Worm (Caenorhabditis elegans): ENCODE results near the gene C43H6.6.

The C43H6.6 gene

DNA sequence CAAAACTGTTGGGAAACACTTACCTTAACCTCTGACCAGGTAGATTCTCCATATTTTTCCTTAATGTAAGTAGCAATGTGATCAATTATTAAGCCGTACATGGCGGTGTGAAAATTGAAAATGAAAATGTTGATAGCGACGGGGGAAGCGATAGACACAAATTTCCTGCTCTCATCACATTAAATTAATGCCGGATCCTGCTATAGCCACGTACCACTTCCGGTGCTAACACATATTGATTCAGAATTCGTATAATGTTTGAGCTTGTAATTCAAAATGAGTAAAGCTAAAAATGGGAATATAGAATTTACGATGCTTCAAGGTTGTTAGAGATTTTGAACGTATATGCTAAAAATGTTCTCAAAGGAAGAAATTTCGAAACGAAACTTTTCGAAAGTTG, 32.3 kb downstream of the C43H6.6 start, which contains the start of gene gcy-31:
Gene gcy-31 (minus strand): TSS at position 101 of the 400 bp plus-strand sequence.
- TF ChIP-seq fkh-2 (tag; optimal IDR thresholded peaks at IDR 0.05) (no peak), nhr-12 (tag; optimal IDR thresholded peaks at IDR 0.05) (no peak), unc-39 (tag; optimal IDR thresholded peaks at IDR 0.05) (no peak), ceh-82 (tag; optimal IDR thresholded peaks at IDR 0.05) (no peak), ceh-28 (tag; optimal IDR thresholded peaks at IDR 0.05) (no peak)

DNA sequence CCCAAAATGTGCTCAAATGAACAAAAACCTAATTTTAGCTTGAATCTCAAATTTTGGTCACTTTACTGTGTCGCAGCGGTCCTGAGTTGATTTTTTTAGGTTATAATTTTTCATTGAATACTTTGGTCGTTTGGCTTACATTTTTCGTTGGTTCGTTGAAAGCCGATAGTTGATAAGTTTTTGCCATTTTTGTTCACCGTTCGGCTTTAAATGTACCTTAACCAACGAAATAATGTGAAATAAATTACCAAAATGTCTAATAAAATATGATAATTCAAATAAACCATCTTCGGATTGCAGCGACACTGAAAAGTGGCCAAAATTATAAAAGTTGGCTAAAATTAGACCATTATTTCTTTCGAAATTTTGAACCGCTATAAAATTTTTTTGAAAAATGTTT, 35.2 kb downstream of the C43H6.6 start:
- TF ChIP-seq nhr-23 (tag; optimal IDR thresholded peaks at IDR 0.05) (no peak), skn-1 (tag; optimal IDR thresholded peaks at IDR 0.05) (no peak), jun-1 (tag; optimal IDR thresholded peaks at IDR 0.05) (no peak), nhr-43 (tag; optimal IDR thresholded peaks at IDR 0.05; ENCODE audit: poor library complexity, severe bottlenecking) (no peak), nhr-67 (tag; optimal IDR thresholded peaks at IDR 0.05) (no peak), R02D3.7 (tag; optimal IDR thresholded peaks at IDR 0.05) (no peak), hmg-11 (tag; optimal IDR thresholded peaks at IDR 0.05) (no peak)

DNA sequence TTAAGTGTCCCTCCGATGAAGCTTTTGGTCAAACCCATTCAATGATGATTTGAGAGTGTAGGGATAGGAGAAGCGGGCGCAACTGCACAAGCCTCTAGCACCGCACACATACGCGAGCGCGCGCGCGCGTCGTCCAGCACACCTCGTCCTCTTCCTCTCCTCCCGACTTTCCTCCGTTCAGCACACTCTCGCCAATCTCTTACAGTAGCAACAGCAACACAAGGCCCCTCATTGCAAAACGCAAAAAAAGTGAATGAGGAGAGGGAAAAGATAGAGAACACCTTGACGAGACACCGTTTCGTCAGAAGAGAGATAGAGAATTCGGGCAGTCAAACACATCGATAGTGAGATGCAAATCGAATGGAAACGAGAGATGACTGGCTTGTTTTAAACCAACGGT, 37.4 kb downstream of the C43H6.6 start:
- TF ChIP-seq egl-27 (tag; optimal IDR thresholded peaks at IDR 0.05) (peak; percentile 70), nhr-11 (tag; optimal IDR thresholded peaks at IDR 0.05) (no peak), ama-1 (optimal IDR thresholded peaks at IDR 0.05) (no peak), nhr-23 (tag; optimal IDR thresholded peaks at IDR 0.05) (peak; percentile 66), R02D3.7 (tag; optimal IDR thresholded peaks at IDR 0.05) (no peak), egl-5 (tag; optimal IDR thresholded peaks at IDR 0.05) (no peak), nhr-25 (tag; optimal IDR thresholded peaks at IDR 0.05) (peak; percentile 83), nhr-77 (tag; optimal IDR thresholded peaks at IDR 0.05) (no peak), elt-1 (tag; optimal IDR thresholded peaks at IDR 0.05) (no peak), ceh-16 (tag; optimal IDR thresholded peaks at IDR 0.05) (no peak), nhr-76 (tag; optimal IDR thresholded peaks at IDR 0.05) (no peak), eor-1 (tag; optimal IDR thresholded peaks at IDR 0.05) (no peak), pqm-1 (tag; optimal IDR thresholded peaks at IDR 0.05) (peak; percentile 13), fos-1 (tag; optimal IDR thresholded peaks at IDR 0.05) (no peak), unc-39 (tag; optimal IDR thresholded peaks at IDR 0.05) (no peak), sea-2 (GFP tag; optimal IDR thresholded peaks at IDR 0.05) (no peak), ztf-4 (tag; optimal IDR thresholded peaks at IDR 0.05) (no peak), elt-3 (tag; optimal IDR thresholded peaks at IDR 0.05) (no peak), nfya-1 (tag; optimal IDR thresholded peaks at IDR 0.05; ENCODE audit: insufficient read depth) (peak; percentile 60), mdl-1 (tag; optimal IDR thresholded peaks at IDR 0.05) (no peak), ztf-11 (tag; optimal IDR thresholded peaks at IDR 0.05) (no peak), mml-1 (tag; optimal IDR thresholded peaks at IDR 0.05) (no peak), ceh-28 (tag; optimal IDR thresholded peaks at IDR 0.05) (peak; percentile 8), fkh-10 (GFP tag; optimal IDR thresholded peaks at IDR 0.05) (no peak), elt-2 (tag; optimal IDR thresholded peaks at IDR 0.05) (peak; percentile 39), nhr-43 (tag; optimal IDR thresholded peaks at IDR 0.05; ENCODE audit: poor library complexity, severe bottlenecking) (peak; percentile 13), nhr-237 (tag; optimal IDR thresholded peaks at IDR 0.05) (no peak), daf-12 (tag; optimal IDR thresholded peaks at IDR 0.05) (no peak), nhr-28 (tag; optimal IDR thresholded peaks at IDR 0.05) (no peak), hmg-11 (tag; optimal IDR thresholded peaks at IDR 0.05) (peak; percentile 69), skn-1 (tag; optimal IDR thresholded peaks at IDR 0.05) (no peak), tbx-2 (tag; optimal IDR thresholded peaks at IDR 0.05) (peak; percentile 12), unc-62 (GFP tag; optimal IDR thresholded peaks at IDR 0.05) (peak; percentile 33), nhr-12 (tag; optimal IDR thresholded peaks at IDR 0.05) (no peak), jun-1 (tag; optimal IDR thresholded peaks at IDR 0.05) (no peak), ceh-82 (tag; optimal IDR thresholded peaks at IDR 0.05) (no peak), lin-15B (tag; optimal IDR thresholded peaks at IDR 0.05) (peak; percentile 7), zag-1 (tag; optimal IDR thresholded peaks at IDR 0.05) (no peak), nhr-67 (tag; optimal IDR thresholded peaks at IDR 0.05) (no peak), fkh-2 (tag; optimal IDR thresholded peaks at IDR 0.05) (no peak), pha-4 (tag; optimal IDR thresholded peaks at IDR 0.05) (peak; percentile 91), lin-39 (tag; optimal IDR thresholded peaks at IDR 0.05) (peak; percentile 45), snpc-4 (tag; optimal IDR thresholded peaks at IDR 0.05) (peak; percentile 44), ceh-9 (tag; optimal IDR thresholded peaks at IDR 0.05) (no peak), ZK546.5 (tag; optimal IDR thresholded peaks at IDR 0.05) (no peak), aly-2 (tag; optimal IDR thresholded peaks at IDR 0.05) (no peak), lsy-12 (tag; optimal IDR thresholded peaks at IDR 0.05) (peak; percentile 11)
